Worm (Caenorhabditis elegans) whole organism, young adult: ENCODE measurements around the gene spp-9.

ENCODE experiments used
- T07F8.4 ChIP-seq: sonication (generic microtip); optimal IDR thresholded peaks from 2 replicates; lab custom pipeline; 2016; ENCODE audit warnings: mild to moderate bottlenecking, missing genetic modification characterization, moderate library complexity, missing compliant biosample characterization
- ama-1 ChIP-seq, 3 experiments: fragments of 150-350 bp in 1 of 3; sonication (generic microtip) in 2 of 3; optimal IDR thresholded peaks; 2 replicates each; lab custom pipeline; 2014 to 2018; ENCODE audit warnings: missing biosample characterization in 2 of 3, missing genetic modification characterization in 2 of 3, missing genetic modification reagents in 2 of 3
- athp-1 ChIP-seq: sonication (generic microtip); optimal IDR thresholded peaks from 2 replicates; lab custom pipeline; 2017; ENCODE audit warnings: mild to moderate bottlenecking, missing genetic modification characterization, missing compliant biosample characterization
- ceh-58 ChIP-seq: fragments of 200-800 bp; sonication (Bioruptor generic); IDR thresholded peaks from 2 replicates; pipeline ENCODE4 v1.3.6; 2022; ENCODE audit warnings: missing genetic modification characterization, missing compliant biosample characterization
- fkh-3 ChIP-seq: sonication (generic microtip); optimal IDR thresholded peaks from 2 replicates; lab custom pipeline; 2016; ENCODE audit warnings: mild to moderate bottlenecking, missing genetic modification characterization, missing compliant biosample characterization
- let-526 ChIP-seq: fragments of 200-800 bp; sonication (Bioruptor generic); IDR thresholded peaks from 2 replicates; pipeline ENCODE4 v1.3.6; 2022; ENCODE audit warnings: missing genetic modification reagents, missing genetic modification characterization, missing compliant biosample characterization
- snpc-4 ChIP-seq, 5 experiments: fragments of 150-350 bp in 1 of 5; sonication (generic microtip) in 4 of 5; optimal IDR thresholded peaks; 2 replicates each; lab custom pipeline; 2014 to 2018; ENCODE audit warnings: missing genetic modification characterization in 5 of 5, missing biosample characterization in 3 of 5, antibody characterized with exemption in 2 of 5, mild to moderate bottlenecking in 2 of 5, missing compliant biosample characterization in 2 of 5, missing genotype in 2 of 5, moderate library complexity in 2 of 5, missing genetic modification reagents in 1 of 5
- ztf-25 ChIP-seq: fragments of 200-800 bp; sonication (Bioruptor generic); IDR thresholded peaks from 2 replicates; pipeline ENCODE4 v1.3.6; 2022; ENCODE audit warnings: missing genetic modification reagents, missing genetic modification characterization, missing compliant biosample characterization
- ztf-6 ChIP-seq: fragments of 200-800 bp; sonication (Bioruptor generic); IDR thresholded peaks from 2 replicates; pipeline ENCODE4 v1.3.6; 2022; ENCODE audit warnings: missing genetic modification reagents, missing genetic modification characterization, missing compliant biosample characterization

ce11 chrX:11446535-11446934 is 41.0 kb upstream of the spp-9 start, which contains the start of gene igeg-2:
- TF ChIP-seq T07F8.4 (tag; lab: Kevin White, UChicago): no peak
- no peak for TF ChIP-seq ztf-6 (GFP tag; lab: Robert Waterston, UW)
- no peak for TF ChIP-seq snpc-4 (GFP tag; optimal IDR thresholded peaks at IDR 0.05; lab: Kevin White, UChicago)
- no peak for TF ChIP-seq snpc-4 (tag; optimal IDR thresholded peaks at IDR 0.05; lab: Kevin White, UChicago)
- TF ChIP-seq ceh-58 (GFP tag; lab: Robert Waterston, UW): no peak
- TF ChIP-seq athp-1 (tag; lab: Kevin White, UChicago): no peak
- TF ChIP-seq ama-1 (optimal IDR thresholded peaks at IDR 0.05; lab: Kevin White, UChicago): no peak
- TF ChIP-seq ama-1 (GFP tag; optimal IDR thresholded peaks at IDR 0.05; lab: Kevin White, UChicago): no peak
- no peak for TF ChIP-seq fkh-3
- TF ChIP-seq ztf-25 (GFP tag; lab: Robert Waterston, UW): no peak
- TF ChIP-seq let-526: no peak
